Fruit fly (Drosophila melanogaster) whole organism, prepupa: ENCODE results near the gene Sfp77F.
A peak's percentile ranks its signal among the peaks of the same experiment; 100 is the strongest.

Experiments used
- CG10631 ChIP-seq: fragments of 200-800 bp; sonication (Bioruptor generic); optimal IDR thresholded peaks from 2 replicates; lab custom pipeline; 2016; ENCODE audit warnings: missing biosample characterization, missing genetic modification characterization
- CG11294 ChIP-seq: fragments of 200-800 bp; sonication (Bioruptor generic); IDR thresholded peaks from 2 replicates; pipeline ENCODE4 v1.3.6; 2022; ENCODE audit warnings: missing biosample characterization, missing genetic modification characterization
- CG11902 ChIP-seq: fragments of 200-800 bp; sonication (Bioruptor generic); optimal IDR thresholded peaks from 3 replicates; lab custom pipeline; 2016; ENCODE audit warnings: missing biosample characterization, missing genetic modification characterization
- CG1621 ChIP-seq: fragments of 200-800 bp; sonication (Bioruptor generic); optimal IDR thresholded peaks from 3 replicates; lab custom pipeline; 2018; ENCODE audit warnings: missing biosample characterization, mild to moderate bottlenecking, missing genetic modification characterization
- CG3032 ChIP-seq: fragments of 200-800 bp; optimal IDR thresholded peaks from 2 replicates; lab custom pipeline; 2019; ENCODE audit warnings: missing biosample characterization, mild to moderate bottlenecking, missing genetic modification characterization, moderate library complexity
- CG31627 ChIP-seq: fragments of 200-800 bp; sonication (Bioruptor generic); optimal IDR thresholded peaks from 3 replicates; lab custom pipeline; 2016; ENCODE audit warnings: missing biosample characterization, missing genetic modification characterization
- CG34406 ChIP-seq: fragments of 200-800 bp; sonication (Bioruptor generic); optimal IDR thresholded peaks from 3 replicates; lab custom pipeline; 2016; ENCODE audit warnings: missing biosample characterization, missing genetic modification characterization
- CG6163 ChIP-seq: fragments of 200-800 bp; sonication (Bioruptor generic); IDR thresholded peaks from 3 replicates; pipeline ENCODE4 v1.3.6; 2022; ENCODE audit warnings: missing biosample characterization, missing genetic modification characterization
- CG6276 ChIP-seq: fragments of 200-800 bp; sonication (Bioruptor generic); optimal IDR thresholded peaks from 2 replicates; lab custom pipeline; 2017; ENCODE audit warnings: missing biosample characterization, mild to moderate bottlenecking, missing genetic modification characterization
- CG6792 ChIP-seq: fragments of 200-800 bp; sonication (Bioruptor generic); optimal IDR thresholded peaks from 3 replicates; lab custom pipeline; 2016; ENCODE audit warnings: missing biosample characterization, missing genetic modification characterization
- CG6854 ChIP-seq: fragments of 200-800 bp; sonication (Bioruptor generic); optimal IDR thresholded peaks from 2 replicates; lab custom pipeline; 2017; ENCODE audit warnings: missing biosample characterization, mild to moderate bottlenecking, missing genetic modification characterization
- CG8119 ChIP-seq: fragments of 200-800 bp; sonication (Bioruptor generic); IDR thresholded peaks from 3 replicates; pipeline ENCODE4 v1.3.6; 2022; ENCODE audit warnings: missing biosample characterization, missing genetic modification characterization
- CG8632 ChIP-seq: fragments of 200-800 bp; sonication (Bioruptor generic); optimal IDR thresholded peaks from 3 replicates; lab custom pipeline; 2016; ENCODE audit warnings: missing biosample characterization, missing genetic modification characterization
- CG9139 ChIP-seq: fragments of 200-800 bp; sonication (Bioruptor generic); optimal IDR thresholded peaks from 3 replicates; lab custom pipeline; 2017; ENCODE audit warnings: missing biosample characterization, mild to moderate bottlenecking, missing genetic modification characterization
- Eip78C ChIP-seq: fragments of 200-800 bp; sonication (Bioruptor generic); peaks from one replicate; lab custom pipeline; 2016; ENCODE audit warnings: missing biosample characterization, missing genetic modification characterization
- Hr38 ChIP-seq: sonication (Bioruptor generic); optimal IDR thresholded peaks from 2 replicates; lab custom pipeline; 2016; ENCODE audit warnings: missing biosample characterization, missing genetic modification characterization
- Hr39 ChIP-seq: fragments of 200-800 bp; sonication (Bioruptor generic); optimal IDR thresholded peaks from 2 replicates; lab custom pipeline; 2016; ENCODE audit warnings: missing biosample characterization, missing genetic modification characterization
- Hr4 ChIP-seq: fragments of 200-800 bp; sonication (Bioruptor generic); optimal IDR thresholded peaks from 3 replicates; lab custom pipeline; 2016; ENCODE audit warnings: missing biosample characterization, missing genetic modification characterization
- Lpt ChIP-seq: fragments of 200-800 bp; sonication (Bioruptor generic); optimal IDR thresholded peaks from 3 replicates; lab custom pipeline; 2016; ENCODE audit warnings: missing biosample characterization, missing genetic modification characterization
- Smox ChIP-seq: fragments of 200-800 bp; sonication (Bioruptor generic); optimal IDR thresholded peaks from 3 replicates; lab custom pipeline; 2016; ENCODE audit warnings: missing biosample characterization, missing genetic modification characterization
- Sox14 ChIP-seq: fragments of 200-800 bp; sonication (Bioruptor generic); optimal IDR thresholded peaks from 3 replicates; lab custom pipeline; 2016; ENCODE audit warnings: missing biosample characterization, missing genetic modification characterization
- achi ChIP-seq: fragments of 200-800 bp; sonication (Bioruptor generic); optimal IDR thresholded peaks from 3 replicates; lab custom pipeline; 2016; ENCODE audit warnings: missing biosample characterization, missing genetic modification characterization
- acj6 ChIP-seq: fragments of 200-800 bp; sonication (Bioruptor generic); optimal IDR thresholded peaks from 3 replicates; lab custom pipeline; 2016; ENCODE audit warnings: missing biosample characterization, missing genetic modification characterization
- dsx ChIP-seq: fragments of 200-800 bp; optimal IDR thresholded peaks from 3 replicates; lab custom pipeline; 2019; ENCODE audit warnings: missing biosample characterization, mild to moderate bottlenecking, missing genetic modification characterization, moderate library complexity; ENCODE audit not compliant: poor library complexity, severe bottlenecking
- eg ChIP-seq: fragments of 200-800 bp; sonication (Bioruptor generic); IDR thresholded peaks from 3 replicates; pipeline ENCODE4 v1.3.6; 2022; ENCODE audit warnings: missing biosample characterization, missing genetic modification characterization
- fd59A ChIP-seq: fragments of 200-800 bp; sonication (Bioruptor generic); optimal IDR thresholded peaks from 2 replicates; lab custom pipeline; 2017; ENCODE audit warnings: missing biosample characterization, mild to moderate bottlenecking, missing genetic modification characterization, missing genetic modification reagents
- fkh ChIP-seq: fragments of 200-800 bp; sonication (Bioruptor generic); optimal IDR thresholded peaks from 3 replicates; lab custom pipeline; 2017; ENCODE audit warnings: missing biosample characterization, mild to moderate bottlenecking, missing genetic modification characterization, moderate library complexity
- net ChIP-seq: fragments of 200-800 bp; sonication (Bioruptor generic); optimal IDR thresholded peaks from 3 replicates; lab custom pipeline; 2016; ENCODE audit warnings: missing biosample characterization, missing genetic modification characterization
- spab ChIP-seq: fragments of 200-800 bp; sonication (Bioruptor generic); optimal IDR thresholded peaks from 2 replicates; lab custom pipeline; 2017; ENCODE audit warnings: missing biosample characterization, mild to moderate bottlenecking, missing genetic modification characterization, missing genetic modification reagents
- ss ChIP-seq, 2 experiments: fragments of 200-800 bp; sonication (Bioruptor generic); optimal IDR thresholded peaks; 2 replicates in 1 of 2; 3 replicates in 1 of 2; lab custom pipeline; 2017 to 2018; ENCODE audit warnings: mild to moderate bottlenecking in 2 of 2, missing biosample characterization in 2 of 2, missing genetic modification characterization in 2 of 2, moderate library complexity in 1 of 2
- svp ChIP-seq: fragments of 200-800 bp; sonication (Bioruptor generic); peaks from one replicate; lab custom pipeline; 2016; ENCODE audit warnings: missing biosample characterization, missing genetic modification characterization
- topi ChIP-seq: fragments of 200-800 bp; sonication (Bioruptor generic); optimal IDR thresholded peaks from 3 replicates; lab custom pipeline; 2016; ENCODE audit warnings: missing biosample characterization, missing genetic modification characterization
- vri ChIP-seq: fragments of 200-800 bp; sonication (Bioruptor generic); optimal IDR thresholded peaks from 3 replicates; lab custom pipeline; 2016; ENCODE audit warnings: missing biosample characterization, mild to moderate bottlenecking, missing genetic modification characterization

The Sfp77F gene

DNA sequence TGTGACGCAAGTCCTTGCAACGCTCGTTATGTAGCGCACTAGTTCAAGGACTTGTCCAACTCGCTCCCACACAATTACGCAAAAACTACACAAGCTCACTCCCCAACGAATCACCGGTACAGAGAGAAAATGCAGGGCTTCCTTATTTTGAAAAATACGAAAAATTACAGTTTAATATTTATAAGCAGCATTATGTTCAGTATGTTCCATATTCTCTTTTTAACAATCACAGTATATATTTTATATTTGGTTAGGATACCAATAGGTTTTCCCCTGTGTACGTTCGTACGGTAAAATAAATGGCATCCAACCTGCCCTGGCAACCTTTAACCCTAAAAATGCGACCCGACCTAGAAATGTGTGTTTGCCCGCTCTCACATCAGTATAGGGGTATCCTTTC is 13.2 kb downstream of the Sfp77F start:
- no peak for TF ChIP-seq CG6792 (GFP tag; lab: Kevin White, UChicago)
- no peak for TF ChIP-seq vri
- TF ChIP-seq Lpt (GFP tag; lab: Kevin White, UChicago): no peak
- TF ChIP-seq eg: no peak
- TF ChIP-seq dsx (GFP tag; lab: Kevin White, UChicago): no peak
- TF ChIP-seq, all 60 proteins: peak for 0

DNA sequence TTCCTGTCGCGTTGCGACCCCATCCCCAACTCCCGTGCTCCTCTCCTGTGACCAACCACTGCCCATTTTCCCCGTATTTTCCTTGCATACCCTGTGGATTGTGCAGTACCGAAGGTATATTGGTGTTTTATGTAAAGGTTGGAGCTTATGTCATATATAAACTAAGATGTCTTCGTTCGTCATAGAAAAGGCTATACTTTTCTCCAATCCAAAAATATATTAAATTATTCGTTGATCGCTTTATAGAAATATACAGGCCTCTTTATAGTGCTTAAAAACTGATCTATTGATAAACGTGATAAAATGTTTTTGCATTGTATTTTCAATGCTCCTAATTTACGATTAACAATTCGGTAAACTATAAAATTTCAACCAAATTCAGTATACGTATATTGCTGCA is 28.2 kb downstream of the Sfp77F start:
- TF ChIP-seq fd59A (GFP tag; lab: Kevin White, UChicago) (no peak), eg (no peak), Hr39 (GFP tag; lab: Kevin White, UChicago) (no peak), svp (no peak), CG6163 (no peak), Hr4 (GFP tag; lab: Kevin White, UChicago) (peak; percentile 6), Eip78C (GFP tag; lab: Kevin White, UChicago) (peak; percentile 38)

DNA sequence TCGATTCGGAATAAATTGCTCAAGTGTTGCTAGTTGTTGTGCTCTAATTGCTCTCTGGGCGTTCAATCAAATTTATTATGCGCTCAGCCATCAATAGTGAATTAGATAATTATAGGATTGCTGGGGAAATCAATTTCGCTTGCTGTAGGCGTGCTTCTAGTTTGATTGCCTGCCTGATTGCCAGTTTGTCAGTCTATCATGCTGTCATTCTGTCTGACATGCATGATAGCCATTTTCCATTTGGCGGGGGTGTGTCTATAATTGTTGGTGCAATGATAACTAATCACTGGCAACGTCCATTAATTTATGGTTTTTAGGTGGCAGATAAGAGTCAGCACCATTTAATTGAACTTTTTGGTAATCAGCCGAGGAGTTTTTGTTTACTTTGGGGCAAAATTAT is 39.6 kb downstream of the Sfp77F start:
- TF ChIP-seq Hr4 (GFP tag; lab: Kevin White, UChicago) (no peak), Hr38 (GFP tag; lab: Kevin White, UChicago) (no peak), Smox (GFP tag; lab: Kevin White, UChicago) (no peak), achi (GFP tag; lab: Kevin White, UChicago) (no peak), CG10631 (GFP tag; lab: Kevin White, UChicago) (no peak), spab (GFP tag; lab: Kevin White, UChicago) (no peak), CG6792 (GFP tag; lab: Kevin White, UChicago) (no peak), CG6854 (GFP tag; lab: Kevin White, UChicago) (no peak), CG1621 (tag; lab: Kevin White, UChicago) (no peak), Hr39 (GFP tag; lab: Kevin White, UChicago) (no peak), dsx (GFP tag; lab: Kevin White, UChicago) (no peak), fkh (GFP tag; lab: Kevin White, UChicago) (no peak), CG11294 (GFP tag; lab: Robert Waterston, UW) (no peak), CG8119 (no peak), net (GFP tag; lab: Kevin White, UChicago) (no peak), CG6276 (no peak), CG31627 (no peak), CG6163 (no peak), CG9139 (GFP tag; lab: Kevin White, UChicago) (no peak), acj6 (no peak)

DNA sequence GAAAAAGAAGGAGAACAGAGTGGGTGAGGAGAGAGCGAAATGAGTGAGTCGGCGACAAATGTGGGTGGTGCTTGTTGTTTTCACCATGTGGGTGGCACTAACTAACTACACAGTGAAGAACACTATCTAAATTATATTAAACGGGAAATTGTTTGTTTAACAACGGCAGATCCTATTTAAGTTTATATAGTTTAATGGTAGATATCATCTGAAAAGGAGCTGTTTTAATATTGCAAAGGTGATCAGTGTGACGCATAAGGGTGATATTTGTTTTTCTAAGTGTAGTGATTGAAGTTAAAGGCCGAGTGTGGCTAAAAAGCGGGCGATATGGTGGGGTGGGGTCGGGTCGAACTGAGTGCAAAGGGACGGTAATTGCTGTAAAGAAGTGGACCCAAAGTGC is 48.6 kb downstream of the Sfp77F start:
- TF ChIP-seq CG6854 (GFP tag; lab: Kevin White, UChicago) (no peak), CG11902 (GFP tag; lab: Kevin White, UChicago) (no peak), ss (GFP tag; optimal IDR thresholded peaks at IDR 0.05; lab: Kevin White, UChicago) (no peak), topi (GFP tag; lab: Kevin White, UChicago) (no peak), net (GFP tag; lab: Kevin White, UChicago) (no peak), CG34406 (GFP tag; lab: Kevin White, UChicago) (no peak), Hr39 (GFP tag; lab: Kevin White, UChicago) (no peak), fkh (GFP tag; lab: Kevin White, UChicago) (no peak), CG11294 (GFP tag; lab: Robert Waterston, UW) (no peak), CG3032 (tag; lab: Kevin White, UChicago) (no peak), fd59A (GFP tag; lab: Kevin White, UChicago) (no peak), eg (no peak), dsx (GFP tag; lab: Kevin White, UChicago) (no peak), Sox14 (GFP tag; lab: Kevin White, UChicago) (no peak), CG8632 (no peak), CG8119 (no peak), CG6276 (no peak), spab (GFP tag; lab: Kevin White, UChicago) (no peak)
